Worm (Caenorhabditis elegans): ENCODE measurements around the gene srh-237.

DNA sequence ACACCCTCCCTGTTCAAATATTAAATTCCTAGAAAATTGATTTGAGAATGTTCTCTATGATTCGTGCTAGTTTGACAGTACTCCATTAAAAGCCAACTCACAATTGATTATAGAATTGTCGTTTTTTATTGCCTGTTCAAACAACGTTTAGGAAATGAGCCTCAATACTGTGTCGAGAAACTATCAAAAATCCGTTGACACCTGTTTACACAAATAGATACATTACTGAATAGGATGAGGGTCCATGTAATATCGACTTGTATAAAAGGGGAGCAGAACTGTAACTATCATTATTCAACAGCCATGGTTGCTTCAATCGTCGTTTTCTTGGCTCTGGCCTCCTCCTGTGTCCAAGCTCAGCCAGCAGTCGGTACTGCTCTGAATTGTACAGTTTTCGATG, 10.7 kb downstream of the srh-237 start, which contains the start of gene ZK218.5:
- no peak for TF ChIP-seq zag-1 (tag; optimal IDR thresholded peaks at IDR 0.05)
- no peak for TF ChIP-seq nhr-11 (tag; optimal IDR thresholded peaks at IDR 0.05)
- no peak for TF ChIP-seq dmd-4 (tag; optimal IDR thresholded peaks at IDR 0.05)
- no peak for TF ChIP-seq ztf-4 (tag; optimal IDR thresholded peaks at IDR 0.05)
- no peak for TF ChIP-seq ama-1 (optimal IDR thresholded peaks at IDR 0.05)
- no peak for TF ChIP-seq nhr-237 (tag; optimal IDR thresholded peaks at IDR 0.05)
- no peak for TF ChIP-seq nhr-129 (tag; optimal IDR thresholded peaks at IDR 0.05)
- no peak for TF ChIP-seq sem-4 (tag; optimal IDR thresholded peaks at IDR 0.05)
- TF ChIP-seq ztf-1 (GFP tag; conservative IDR thresholded peaks at IDR 0.05), result no peak
